Fruit fly (Drosophila melanogaster): Measurements from ENCODE around the gene Kebab.
A peak's percentile ranks its signal among the peaks of the same experiment; 100 is the strongest.

DNA sequence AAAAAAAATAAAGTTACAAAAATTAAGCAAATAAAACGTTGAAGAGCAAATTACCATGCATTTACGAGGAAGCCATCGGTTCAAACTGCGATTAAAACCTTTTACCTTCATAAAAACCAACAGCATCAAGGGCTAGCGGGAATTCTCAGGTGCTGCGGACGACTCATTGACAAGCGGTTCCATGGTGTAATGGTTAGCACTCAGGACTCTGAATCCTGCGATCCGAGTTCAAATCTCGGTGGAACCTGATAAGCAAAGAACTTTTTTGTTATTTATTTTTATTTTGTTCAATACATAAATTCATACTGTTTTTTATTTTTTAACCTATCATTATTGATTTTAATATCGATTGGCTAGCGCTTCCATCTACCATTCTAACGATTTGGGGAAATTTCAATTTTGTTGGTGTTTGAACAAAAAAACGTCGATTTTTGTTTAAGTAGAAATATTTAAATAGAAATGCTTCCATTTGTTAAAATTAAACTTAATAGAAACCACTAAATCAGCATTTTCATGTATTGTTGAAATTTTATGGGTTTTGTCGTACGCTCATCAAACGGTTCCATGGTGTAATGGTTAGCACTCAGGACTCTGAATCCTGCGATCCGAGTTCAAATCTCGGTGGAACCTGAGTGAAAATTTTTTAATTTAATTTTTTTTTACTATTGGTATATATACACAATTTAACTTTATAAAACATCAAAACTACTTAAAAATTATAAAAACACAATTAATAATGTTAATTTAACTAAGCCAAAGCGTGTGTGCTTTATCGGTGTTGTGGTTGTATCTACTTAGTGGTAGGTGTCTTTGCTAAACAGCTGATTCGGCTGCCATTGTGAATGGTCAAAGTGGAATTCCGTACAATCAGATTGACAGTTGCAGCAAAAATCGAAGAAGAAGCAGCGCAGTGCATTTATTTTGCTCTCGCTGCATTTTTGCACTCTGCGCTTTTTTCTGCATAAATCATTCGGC, 36.0 kb upstream of the Kebab start, which contains the start of gene CG4238:
- TF ChIP-seq N (GFP tag; optimal IDR thresholded peaks at IDR 0.05) (no peak), pan (optimal IDR thresholded peaks at IDR 0.05) (no peak), tai (GFP tag; optimal IDR thresholded peaks at IDR 0.05) (no peak), lola (GFP tag; optimal IDR thresholded peaks at IDR 0.05) (no peak), dl (GFP tag; optimal IDR thresholded peaks at IDR 0.05; ENCODE audit: insufficient read depth in 1 of 2, partially characterized antibody in 2 of 2) (no peak), Sp1 (GFP tag; optimal IDR thresholded peaks at IDR 0.05) (no peak), h (GFP tag; optimal IDR thresholded peaks at IDR 0.05) (no peak), psq (GFP tag; optimal IDR thresholded peaks at IDR 0.05) (no peak), Abd-B (GFP tag; optimal IDR thresholded peaks at IDR 0.05) (no peak), usp (GFP tag; optimal IDR thresholded peaks at IDR 0.05) (no peak), brk (GFP tag; optimal IDR thresholded peaks at IDR 0.05) (peak; percentile 13), sv (GFP tag; optimal IDR thresholded peaks at IDR 0.05) (no peak), Dif (GFP tag; optimal IDR thresholded peaks at IDR 0.05; ENCODE audit: partially characterized antibody) (no peak), CG9705 (GFP tag; optimal IDR thresholded peaks at IDR 0.05) (no peak)

All from whole organism, wandering third instar larva.